Worm (Caenorhabditis elegans): ENCODE data around the gene pro-3.

- TF ChIP-seq unc-62 (GFP tag; optimal IDR thresholded peaks at IDR 0.05) (no peak), lsy-2 (tag; optimal IDR thresholded peaks at IDR 0.05) (no peak), elt-1 (tag; optimal IDR thresholded peaks at IDR 0.05; ENCODE audit: borderline replicate concordance, insufficient read depth) (no peak), nhr-12 (tag; optimal IDR thresholded peaks at IDR 0.05) (no peak), bed-3 (GFP tag; optimal IDR thresholded peaks at IDR 0.05) (no peak), tbx-8 (GFP tag; optimal IDR thresholded peaks at IDR 0.05) (no peak), nhr-76 (tag; optimal IDR thresholded peaks at IDR 0.05) (no peak)
Measured at ce11 chrV:19127225-19127624, 9.0 kb upstream of the pro-3 start, which contains the start of gene dyf-17.

Data from whole organism, mixed stage, embryonic.